Fruit fly (Drosophila melanogaster): Measurements from ENCODE around the gene tgy.
A peak's percentile ranks its signal among the peaks of the same experiment; 100 is the strongest.

tgy gene

DNA sequence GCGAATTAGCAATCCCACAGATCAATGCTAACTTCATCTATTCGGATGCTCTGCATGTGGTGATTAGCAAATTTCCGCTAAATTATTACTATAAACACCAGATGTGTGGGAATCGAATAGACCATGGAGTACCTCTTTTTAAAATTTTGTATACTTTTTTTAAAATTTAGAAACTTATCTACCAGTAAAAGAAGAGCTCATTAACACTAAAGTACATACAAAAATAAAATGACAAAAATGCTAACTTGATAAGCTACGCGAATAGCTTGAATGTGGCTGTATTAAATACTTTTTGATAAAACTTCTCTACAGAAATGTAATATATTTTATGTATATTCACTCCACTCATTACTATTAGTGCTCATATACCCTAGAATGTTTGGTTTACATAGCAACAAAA lies 47.0 kb upstream of the tgy start (continued):
- TF ChIP-seq Atf3 (GFP tag; optimal IDR thresholded peaks at IDR 0.05) (no peak), kni (GFP tag; optimal IDR thresholded peaks at IDR 0.05) (no peak), vvl (GFP tag; IDR thresholded peaks at IDR 0.05) (no peak), gce (GFP tag; IDR thresholded peaks at IDR 0.05) (no peak), sr (GFP tag; IDR thresholded peaks at IDR 0.05) (no peak), PHDP (tag; optimal IDR thresholded peaks at IDR 0.05) (peak; percentile 34), CG15696 (tag; optimal IDR thresholded peaks at IDR 0.05) (no peak), CG14050 (GFP tag; IDR thresholded peaks at IDR 0.05) (no peak), Scr (GFP tag; IDR thresholded peaks at IDR 0.05; ENCODE audit: partially characterized antibody) (no peak), Bdp1 (GFP tag; optimal IDR thresholded peaks at IDR 0.05) (no peak), btn (GFP tag; optimal IDR thresholded peaks at IDR 0.05) (no peak), pum (GFP tag; optimal IDR thresholded peaks at IDR 0.05) (no peak), CG13775 (GFP tag; optimal IDR thresholded peaks at IDR 0.05) (no peak), CG30020 (tag; optimal IDR thresholded peaks at IDR 0.05) (no peak), Bteb2 (GFP tag; optimal IDR thresholded peaks at IDR 0.05) (no peak), CG34224 (GFP tag; IDR thresholded peaks at IDR 0.05; ENCODE audit: partially characterized antibody) (no peak), Lpt (GFP tag; optimal IDR thresholded peaks at IDR 0.05) (no peak), CG2120 (GFP tag; optimal IDR thresholded peaks at IDR 0.05) (peak; percentile 58), dmrt11E (tag; optimal IDR thresholded peaks at IDR 0.05) (no peak), CG17612 (GFP tag; IDR thresholded peaks at IDR 0.05) (no peak)

DNA sequence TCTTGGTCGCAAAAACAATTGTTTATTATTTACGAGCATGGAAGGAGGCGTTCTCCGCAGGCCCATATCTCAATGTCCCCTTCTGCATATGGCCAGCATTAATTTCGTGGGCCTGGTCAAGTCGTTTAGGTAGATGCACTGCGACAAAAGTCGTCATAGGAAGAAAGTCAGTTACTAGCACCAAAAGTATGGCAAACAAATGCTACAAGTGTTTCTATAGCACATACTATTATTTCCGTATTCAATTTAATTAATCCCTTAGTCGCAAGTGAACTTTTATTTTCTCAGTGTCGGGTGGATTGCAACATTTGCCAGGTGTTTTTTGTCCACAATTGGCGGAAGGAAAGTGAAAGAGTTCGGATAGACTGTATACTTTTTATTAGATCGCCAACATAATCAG lies 45.8 kb upstream of the tgy start:
- TF ChIP-seq CG2678 (tag; optimal IDR thresholded peaks at IDR 0.05) (no peak), Dfd (GFP tag; optimal IDR thresholded peaks at IDR 0.05) (no peak), CG15269 (tag; optimal IDR thresholded peaks at IDR 0.05) (no peak), az2 (GFP tag; optimal IDR thresholded peaks at IDR 0.05) (peak; percentile 9), da (GFP tag; optimal IDR thresholded peaks at IDR 0.05) (no peak), CG6175 (GFP tag; IDR thresholded peaks at IDR 0.05) (no peak), CG10462 (GFP tag; optimal IDR thresholded peaks at IDR 0.05) (no peak), dysf (GFP tag; IDR thresholded peaks at IDR 0.05) (0 out of 3 replicates have a peak, but pooled peaks have one; percentile 36), YL-1 (GFP tag; optimal IDR thresholded peaks at IDR 0.05) (no peak), ato (GFP tag; IDR thresholded peaks at IDR 0.05; ENCODE audit: partially characterized antibody) (no peak), D19B (GFP tag; optimal IDR thresholded peaks at IDR 0.05) (no peak), Hr39 (optimal IDR thresholded peaks at IDR 0.05) (no peak), CG14050 (GFP tag; IDR thresholded peaks at IDR 0.05) (no peak), tup (GFP tag; optimal IDR thresholded peaks at IDR 0.05) (no peak), CG8478 (optimal IDR thresholded peaks at IDR 0.05) (no peak), Hmx (GFP tag; optimal IDR thresholded peaks at IDR 0.05) (no peak), fru (optimal IDR thresholded peaks at IDR 0.05) (no peak), Asciz (GFP tag; optimal IDR thresholded peaks at IDR 0.05) (no peak), CG15479 (GFP tag; optimal IDR thresholded peaks at IDR 0.05) (no peak), Opbp (GFP tag; IDR thresholded peaks at IDR 0.05; ENCODE audit: partially characterized antibody) (no peak), CG12769 (tag; optimal IDR thresholded peaks at IDR 0.05) (peak; percentile 3), CG18764 (GFP tag; optimal IDR thresholded peaks at IDR 0.05) (no peak), pita (GFP tag; optimal IDR thresholded peaks at IDR 0.05) (no peak), CG11398 (GFP tag; optimal IDR thresholded peaks at IDR 0.05) (no peak), CG1602 (GFP tag; optimal IDR thresholded peaks at IDR 0.05) (no peak), E2f2 (GFP tag; IDR thresholded peaks at IDR 0.05) (no peak), rib (GFP tag; IDR thresholded peaks at IDR 0.05) (no peak), CG17328 (GFP tag; IDR thresholded peaks at IDR 0.05) (no peak), Lhr (GFP tag; optimal IDR thresholded peaks at IDR 0.05) (no peak), ATbp (GFP tag; optimal IDR thresholded peaks at IDR 0.05) (no peak), CTCF (GFP tag; optimal IDR thresholded peaks at IDR 0.05) (no peak), CG14965 (GFP tag; optimal IDR thresholded peaks at IDR 0.05; ENCODE audit: borderline replicate concordance) (no peak), CG10366 (GFP tag; IDR thresholded peaks at IDR 0.05) (no peak), CG12659 (GFP tag; optimal IDR thresholded peaks at IDR 0.05) (no peak), ERR (GFP tag; optimal IDR thresholded peaks at IDR 0.05) (no peak)
